Worm (Caenorhabditis elegans) whole organism, mixed stage, embryonic: Measurements from ENCODE around the gene R13A1.5.

Experiments used
- M03D4.4 ChIP-seq: sonication (generic microtip); optimal IDR thresholded peaks from 2 replicates; lab custom pipeline; 2017; ENCODE audit warnings: mild to moderate bottlenecking, missing genetic modification characterization, missing compliant biosample characterization
- ceh-43 ChIP-seq: fragments of 200-800 bp; sonication (Bioruptor generic); optimal IDR thresholded peaks from 2 replicates; lab custom pipeline; 2018; ENCODE audit warnings: mild to moderate bottlenecking, missing genetic modification characterization, moderate library complexity, missing compliant biosample characterization
- ceh-83 ChIP-seq: fragments of 200-800 bp; sonication (Bioruptor generic); optimal IDR thresholded peaks from 2 replicates; lab custom pipeline; 2018; ENCODE audit warnings: mild to moderate bottlenecking, missing genetic modification characterization, missing compliant biosample characterization
- ces-1 ChIP-seq: fragments of 150-350 bp; optimal IDR thresholded peaks from 2 replicates; lab custom pipeline; 2014; ENCODE audit warnings: missing biosample characterization, missing genetic modification reagents, missing genetic modification characterization
- cnd-1 ChIP-seq: fragments of 200-800 bp; sonication (Bioruptor generic); optimal IDR thresholded peaks from 2 replicates; lab custom pipeline; 2018; ENCODE audit warnings: mild to moderate bottlenecking, missing genetic modification characterization, missing compliant biosample characterization
- drap-1 ChIP-seq: fragments of 200-800 bp; sonication (Bioruptor generic); optimal IDR thresholded peaks from 3 replicates; lab custom pipeline; 2018; ENCODE audit warnings: mild to moderate bottlenecking, missing genetic modification characterization, missing compliant biosample characterization
- elt-1 ChIP-seq: sonication (generic microtip); optimal IDR thresholded peaks from 2 replicates; lab custom pipeline; 2017; ENCODE audit warnings: missing genetic modification characterization, mild to moderate bottlenecking, missing compliant biosample characterization, antibody characterized with exemption, moderate library complexity, borderline replicate concordance; ENCODE audit not compliant: insufficient read depth
- elt-3 ChIP-seq: fragments of 150-350 bp; optimal IDR thresholded peaks from 2 replicates; lab custom pipeline; 2014; ENCODE audit warnings: missing biosample characterization, missing genetic modification characterization
- flh-1 ChIP-seq: fragments of 200-800 bp; sonication (Bioruptor generic); optimal IDR thresholded peaks from 2 replicates; lab custom pipeline; 2018; ENCODE audit warnings: mild to moderate bottlenecking, missing genetic modification characterization, moderate library complexity, missing compliant biosample characterization
- ham-2 ChIP-seq: fragments of 200-800 bp; sonication (Bioruptor generic); optimal IDR thresholded peaks from 2 replicates; lab custom pipeline; 2018; ENCODE audit warnings: mild to moderate bottlenecking, missing genetic modification characterization, missing compliant biosample characterization
- hlh-1 ChIP-seq: fragments of 150-350 bp; optimal IDR thresholded peaks from 2 replicates; lab custom pipeline; 2014; ENCODE audit warnings: missing biosample characterization, missing genetic modification reagents, missing genetic modification characterization
- lin-13 ChIP-seq: fragments of 150-350 bp; optimal IDR thresholded peaks from 2 replicates; lab custom pipeline; 2014; ENCODE audit warnings: missing biosample characterization, missing genetic modification characterization
- lin-32 ChIP-seq: fragments of 200-800 bp; sonication (Bioruptor generic); optimal IDR thresholded peaks from 2 replicates; lab custom pipeline; 2018; ENCODE audit warnings: mild to moderate bottlenecking, missing genetic modification characterization, missing compliant biosample characterization
- lsy-2 ChIP-seq: fragments of 150-350 bp; optimal IDR thresholded peaks from 2 replicates; lab custom pipeline; 2014; ENCODE audit warnings: missing biosample characterization, missing genetic modification characterization
- mab-5 ChIP-seq: fragments of 150-350 bp; optimal IDR thresholded peaks from 2 replicates; lab custom pipeline; 2014; ENCODE audit warnings: missing biosample characterization, missing genetic modification characterization
- mep-1 ChIP-seq: fragments of 150-350 bp; optimal IDR thresholded peaks from 2 replicates; lab custom pipeline; 2017; ENCODE audit warnings: missing biosample characterization, missing genetic modification reagents, missing genetic modification characterization, inconsistent platforms
- mls-2 ChIP-seq: sonication (generic microtip); optimal IDR thresholded peaks from 2 replicates; lab custom pipeline; 2016; ENCODE audit warnings: mild to moderate bottlenecking, missing genetic modification characterization, moderate library complexity, missing compliant biosample characterization
- nhr-12 ChIP-seq: fragments of 150-350 bp; optimal IDR thresholded peaks from 2 replicates; lab custom pipeline; 2014; ENCODE audit warnings: missing biosample characterization, missing genetic modification characterization
- nhr-237 ChIP-seq: fragments of 150-350 bp; optimal IDR thresholded peaks from 2 replicates; lab custom pipeline; 2014; ENCODE audit warnings: missing biosample characterization, missing genetic modification characterization
- nhr-28 ChIP-seq: fragments of 150-350 bp; optimal IDR thresholded peaks from 2 replicates; lab custom pipeline; 2014; ENCODE audit warnings: missing biosample characterization, missing genetic modification characterization
- nhr-76 ChIP-seq: sonication (generic microtip); optimal IDR thresholded peaks from 2 replicates; lab custom pipeline; 2017; ENCODE audit warnings: missing biosample characterization, missing genetic modification characterization
- pha-4 ChIP-seq: fragments of 150-350 bp; optimal IDR thresholded peaks from 2 replicates; lab custom pipeline; 2018; ENCODE audit warnings: missing biosample characterization, missing genetic modification reagents, missing genetic modification characterization
- sem-2 ChIP-seq: fragments of 200-800 bp; sonication (Bioruptor generic); optimal IDR thresholded peaks from 2 replicates; lab custom pipeline; 2018; ENCODE audit warnings: mild to moderate bottlenecking, missing genetic modification characterization, missing compliant biosample characterization
- sptf-1 ChIP-seq: sonication (generic microtip); optimal IDR thresholded peaks from 2 replicates; lab custom pipeline; 2017; ENCODE audit warnings: mild to moderate bottlenecking, missing genetic modification characterization, moderate library complexity, missing compliant biosample characterization
- tbx-8 ChIP-seq: fragments of 200-800 bp; sonication (Bioruptor generic); optimal IDR thresholded peaks from 2 replicates; lab custom pipeline; 2018; ENCODE audit warnings: mild to moderate bottlenecking, missing genetic modification characterization, moderate library complexity, missing compliant biosample characterization
- unc-120 ChIP-seq: sonication (generic microtip); optimal IDR thresholded peaks from 2 replicates; lab custom pipeline; 2017; ENCODE audit warnings: missing genetic modification characterization, missing compliant biosample characterization; ENCODE audit not compliant: poor library complexity, severe bottlenecking
- unc-39 ChIP-seq: fragments of 150-350 bp; optimal IDR thresholded peaks from 2 replicates; lab custom pipeline; 2014; ENCODE audit warnings: missing biosample characterization, missing genetic modification characterization
- unc-62 ChIP-seq: fragments of 150-350 bp; optimal IDR thresholded peaks from 2 replicates; lab custom pipeline; 2014; ENCODE audit warnings: missing biosample characterization, missing genetic modification reagents, missing genetic modification characterization
- zip-8 ChIP-seq: fragments of 150-350 bp; optimal IDR thresholded peaks from 2 replicates; lab custom pipeline; 2014; ENCODE audit warnings: missing biosample characterization, missing genetic modification characterization

The R13A1.5 gene

ce11 chrIV:7211313-7211712, 19.7 kb upstream of the R13A1.5 start:
- no peak for TF ChIP-seq zip-8 (tag; lab: Kevin White, UChicago)

- no peak for TF ChIP-seq elt-3 (tag; lab: Kevin White, UChicago)
- no peak for TF ChIP-seq mab-5
- TF ChIP-seq flh-1 (GFP tag; lab: Kevin White, UChicago), result no peak
- TF ChIP-seq ceh-83, result no peak
These were observed 17.3 kb upstream of the R13A1.5 start for ce11 chrIV:7208961-7209360.

- TF ChIP-seq mep-1 (tag; lab: Kevin White, UChicago), result no peak
- TF ChIP-seq elt-1 (tag; lab: Kevin White, UChicago), result no peak
- TF ChIP-seq ces-1 (GFP tag; lab: Kevin White, UChicago), result no peak
- TF ChIP-seq lsy-2 (tag; lab: Kevin White, UChicago), result no peak
- no peak for TF ChIP-seq lin-13 (tag; lab: Kevin White, UChicago)
- no peak for TF ChIP-seq pha-4 (tag; lab: Kevin White, UChicago)
- TF ChIP-seq hlh-1 (tag; lab: Kevin White, UChicago), result no peak
- TF ChIP-seq ham-2 (GFP tag; lab: Kevin White, UChicago), result no peak
- TF ChIP-seq ceh-83, result no peak
- no peak for TF ChIP-seq nhr-76
- no peak for TF ChIP-seq sem-2 (GFP tag; lab: Kevin White, UChicago)
- TF ChIP-seq ceh-43 (GFP tag; lab: Kevin White, UChicago), result no peak
- TF ChIP-seq mls-2, result no peak
- TF ChIP-seq drap-1 (GFP tag; lab: Kevin White, UChicago), result no peak
- no peak for TF ChIP-seq sptf-1 (tag; lab: Kevin White, UChicago)
- TF ChIP-seq elt-3 (tag; lab: Kevin White, UChicago), result no peak
These were observed 14.3 kb upstream of the R13A1.5 start, which contains the start of gene kcc-1 for ce11 chrIV:7205969-7206368. TSS of gene kcc-1 (plus strand) at chrIV:7206269.

ce11 chrIV:7203696-7204095, 12.1 kb upstream of the R13A1.5 start, which contains the start of gene R13A1.3:
TSS of gene R13A1.3 (plus strand) at chrIV:7203996.
- no peak for TF ChIP-seq zip-8 (tag; lab: Kevin White, UChicago)
- TF ChIP-seq cnd-1 (tag; lab: Kevin White, UChicago), result no peak
- TF ChIP-seq nhr-12 (tag; lab: Kevin White, UChicago), result no peak
- TF ChIP-seq nhr-237 (tag; lab: Kevin White, UChicago), result no peak
- TF ChIP-seq elt-1 (tag; lab: Kevin White, UChicago), result no peak
- no peak for TF ChIP-seq tbx-8 (GFP tag; lab: Kevin White, UChicago)
- TF ChIP-seq ceh-43 (GFP tag; lab: Kevin White, UChicago), result no peak
- no peak for TF ChIP-seq M03D4.4 (tag; lab: Kevin White, UChicago)
- no peak for TF ChIP-seq drap-1 (GFP tag; lab: Kevin White, UChicago)
- TF ChIP-seq nhr-28 (tag; lab: Kevin White, UChicago), result no peak
- no peak for TF ChIP-seq ceh-83
- no peak for TF ChIP-seq ham-2 (GFP tag; lab: Kevin White, UChicago)
- TF ChIP-seq unc-120 (tag; lab: Kevin White, UChicago), result no peak
- TF ChIP-seq unc-39 (tag; lab: Kevin White, UChicago), result no peak
- no peak for TF ChIP-seq lin-13 (tag; lab: Kevin White, UChicago)
- no peak for TF ChIP-seq mab-5
- TF ChIP-seq lsy-2 (tag; lab: Kevin White, UChicago), result no peak
- TF ChIP-seq sptf-1 (tag; lab: Kevin White, UChicago), result no peak

ce11 chrIV:7196853-7197252, 5.2 kb upstream of the R13A1.5 start, which contains the start of gene unc-8:
TSS of gene unc-8 (plus strand) at chrIV:7197153.
- TF ChIP-seq ceh-43 (GFP tag; lab: Kevin White, UChicago) (no peak), hlh-1 (tag; lab: Kevin White, UChicago) (no peak), lin-13 (tag; lab: Kevin White, UChicago) (no peak), M03D4.4 (tag; lab: Kevin White, UChicago) (no peak), nhr-76 (no peak), unc-62 (GFP tag; lab: Kevin White, UChicago) (no peak), nhr-28 (tag; lab: Kevin White, UChicago) (no peak), lsy-2 (tag; lab: Kevin White, UChicago) (no peak), tbx-8 (GFP tag; lab: Kevin White, UChicago) (no peak), pha-4 (tag; lab: Kevin White, UChicago) (no peak), lin-32 (GFP tag; lab: Kevin White, UChicago) (no peak), sem-2 (GFP tag; lab: Kevin White, UChicago) (no peak), cnd-1 (tag; lab: Kevin White, UChicago) (no peak), ces-1 (GFP tag; lab: Kevin White, UChicago) (no peak)
